Fruit fly (Drosophila melanogaster): ENCODE measurements around the gene Ddrgk1.

Gene Ddrgk1

dm6 chr3R:21210081-21210480 is 4.8 kb upstream of the Ddrgk1 start:
- TF ChIP-seq Hr78 (GFP tag; optimal IDR thresholded peaks at IDR 0.05) = no peak
- TF ChIP-seq dl (GFP tag; optimal IDR thresholded peaks at IDR 0.05; ENCODE audit: insufficient read depth in 1 of 2, partially characterized antibody in 2 of 2) = no peak
- no peak for TF ChIP-seq HLH106 (tag; optimal IDR thresholded peaks at IDR 0.05)
- TF ChIP-seq Dif (GFP tag; optimal IDR thresholded peaks at IDR 0.05; ENCODE audit: partially characterized antibody) = no peak
- TF ChIP-seq dmrt93B (GFP tag; optimal IDR thresholded peaks at IDR 0.05) = no peak
- TF ChIP-seq Hnf4 (GFP tag; optimal IDR thresholded peaks at IDR 0.05) = no peak
- no peak for TF ChIP-seq CG9705 (GFP tag; optimal IDR thresholded peaks at IDR 0.05)
- no peak for TF ChIP-seq Myc (optimal IDR thresholded peaks at IDR 0.05)
- TF ChIP-seq Mio (GFP tag; optimal IDR thresholded peaks at IDR 0.05) = no peak
- TF ChIP-seq brk (GFP tag; optimal IDR thresholded peaks at IDR 0.05) = no peak
- TF ChIP-seq Jra (GFP tag; optimal IDR thresholded peaks at IDR 0.05) = no peak
- no peak for TF ChIP-seq tai (GFP tag; optimal IDR thresholded peaks at IDR 0.05)
- no peak for TF ChIP-seq sv (GFP tag; optimal IDR thresholded peaks at IDR 0.05)
- TF ChIP-seq fru (GFP tag; optimal IDR thresholded peaks at IDR 0.05) = no peak
- no peak for TF ChIP-seq pan (optimal IDR thresholded peaks at IDR 0.05)
- no peak for TF ChIP-seq CrebA (GFP tag; optimal IDR thresholded peaks at IDR 0.05; ENCODE audit: borderline replicate concordance)
- no peak for TF ChIP-seq woc (GFP tag; optimal IDR thresholded peaks at IDR 0.05)
- TF ChIP-seq Vsx2 (GFP tag; optimal IDR thresholded peaks at IDR 0.05; ENCODE audit: partially characterized antibody) = no peak
- TF ChIP-seq OdsH (GFP tag; optimal IDR thresholded peaks at IDR 0.05) = no peak

- TF ChIP-seq Dfd (GFP tag; optimal IDR thresholded peaks at IDR 0.05) (no peak), CG32264 (GFP tag; optimal IDR thresholded peaks at IDR 0.05) (no peak)
These were observed 411 bp downstream of the Ddrgk1 start for dm6 chr3R:21215290-21215689.

- peak; percentile 70 for TF ChIP-seq Myc (optimal IDR thresholded peaks at IDR 0.05)
- peak; percentile 27 for TF ChIP-seq psq (GFP tag; optimal IDR thresholded peaks at IDR 0.05)
- TF ChIP-seq foxo (GFP tag; optimal IDR thresholded peaks at IDR 0.05) = peak in 1 of 2 experiments; percentile 29
- TF ChIP-seq ey (GFP tag; optimal IDR thresholded peaks at IDR 0.05) = peak; percentile 23
- TF ChIP-seq sv (GFP tag; optimal IDR thresholded peaks at IDR 0.05) = peak; percentile 15
- TF ChIP-seq woc (GFP tag; optimal IDR thresholded peaks at IDR 0.05) = no peak
- peak; percentile 14 for TF ChIP-seq HLH106 (tag; optimal IDR thresholded peaks at IDR 0.05)
- TF ChIP-seq Jra (GFP tag; optimal IDR thresholded peaks at IDR 0.05) = no peak
- peak; percentile 2 for TF ChIP-seq Sp1 (GFP tag; optimal IDR thresholded peaks at IDR 0.05)
- TF ChIP-seq Mio (GFP tag; optimal IDR thresholded peaks at IDR 0.05) = peak; percentile 14
- TF ChIP-seq dsf (GFP tag; optimal IDR thresholded peaks at IDR 0.05; ENCODE audit: borderline replicate concordance) = no peak
These were observed 3.9 kb downstream of the Ddrgk1 start, which contains the start of the genes Smyd5 and Oga for dm6 chr3R:21218733-21219165. Gene Smyd5, minus strand, starts transcription at chr3R:21218791. Gene Oga, plus strand, starts transcription at chr3R:21219077.

dm6 chr3R:21223453-21224057 is 8.7 kb downstream of the Ddrgk1 start, which contains the start of the genes CG3337 and Nelf-A:
Gene CG3337, minus strand, starts transcription at chr3R:21223584.
Gene Nelf-A, plus strand, starts transcription at chr3R:21223704.
- no peak for TF ChIP-seq GATAd (GFP tag; optimal IDR thresholded peaks at IDR 0.05)
- TF ChIP-seq CrebA (GFP tag; optimal IDR thresholded peaks at IDR 0.05; ENCODE audit: borderline replicate concordance) = no peak
- no peak for TF ChIP-seq Dfd (GFP tag; optimal IDR thresholded peaks at IDR 0.05)
- TF ChIP-seq Vsx2 (GFP tag; optimal IDR thresholded peaks at IDR 0.05; ENCODE audit: partially characterized antibody) = no peak
- peak; percentile 50 for TF ChIP-seq ey (GFP tag; optimal IDR thresholded peaks at IDR 0.05)
- TF ChIP-seq dmrt93B (GFP tag; optimal IDR thresholded peaks at IDR 0.05) = no peak
- no peak for TF ChIP-seq dl (GFP tag; optimal IDR thresholded peaks at IDR 0.05; ENCODE audit: insufficient read depth in 1 of 2, partially characterized antibody in 2 of 2)
- TF ChIP-seq N (GFP tag; optimal IDR thresholded peaks at IDR 0.05) = peak; percentile 48
- no peak for TF ChIP-seq OdsH (GFP tag; optimal IDR thresholded peaks at IDR 0.05)
- no peak for TF ChIP-seq Hr78 (GFP tag; optimal IDR thresholded peaks at IDR 0.05)
- no peak for TF ChIP-seq pan (optimal IDR thresholded peaks at IDR 0.05)
- peak; percentile 7 for TF ChIP-seq fru (GFP tag; optimal IDR thresholded peaks at IDR 0.05)
- no peak for TF ChIP-seq Rel (GFP tag; optimal IDR thresholded peaks at IDR 0.05)
- TF ChIP-seq Rel (tag; optimal IDR thresholded peaks at IDR 0.05) = peak; percentile 46
- TF ChIP-seq h (GFP tag; optimal IDR thresholded peaks at IDR 0.05) = peak; percentile 73
- peak; percentile 51 for TF ChIP-seq HLH106 (tag; optimal IDR thresholded peaks at IDR 0.05)
- TF ChIP-seq sage (GFP tag; optimal IDR thresholded peaks at IDR 0.05) = no peak
- peak; percentile 90 for TF ChIP-seq Hr83 (GFP tag; optimal IDR thresholded peaks at IDR 0.05; ENCODE audit: poor library complexity, severe bottlenecking)
- no peak for TF ChIP-seq Hnf4 (GFP tag; optimal IDR thresholded peaks at IDR 0.05)
- peak; percentile 47 for TF ChIP-seq br (GFP tag; optimal IDR thresholded peaks at IDR 0.05)
- peak in 1 of 2 experiments; percentile 63 for TF ChIP-seq foxo (GFP tag; optimal IDR thresholded peaks at IDR 0.05)
- peak; percentile 79 for TF ChIP-seq rgr (GFP tag; optimal IDR thresholded peaks at IDR 0.05)
- no peak for TF ChIP-seq brk (GFP tag; optimal IDR thresholded peaks at IDR 0.05)
- peak; percentile 21 for TF ChIP-seq Dif (GFP tag; optimal IDR thresholded peaks at IDR 0.05; ENCODE audit: partially characterized antibody)
- TF ChIP-seq usp (GFP tag; optimal IDR thresholded peaks at IDR 0.05) = no peak
- TF ChIP-seq CG9705 (GFP tag; optimal IDR thresholded peaks at IDR 0.05) = peak; percentile 65
- TF ChIP-seq Myc (optimal IDR thresholded peaks at IDR 0.05) = peak; percentile 79
- peak; percentile 71 for TF ChIP-seq sv (GFP tag; optimal IDR thresholded peaks at IDR 0.05)
- TF ChIP-seq Abd-B (GFP tag; optimal IDR thresholded peaks at IDR 0.05) = no peak
- TF ChIP-seq dsf (GFP tag; optimal IDR thresholded peaks at IDR 0.05; ENCODE audit: borderline replicate concordance) = no peak
- no peak for TF ChIP-seq jim (GFP tag; optimal IDR thresholded peaks at IDR 0.05)
- no peak for TF ChIP-seq Mio (GFP tag; optimal IDR thresholded peaks at IDR 0.05)
- no peak for TF ChIP-seq woc (GFP tag; optimal IDR thresholded peaks at IDR 0.05)
- TF ChIP-seq CG32264 (GFP tag; optimal IDR thresholded peaks at IDR 0.05) = no peak
- TF ChIP-seq lola (GFP tag; optimal IDR thresholded peaks at IDR 0.05) = no peak
- TF ChIP-seq psq (GFP tag; optimal IDR thresholded peaks at IDR 0.05) = peak; percentile 35
- TF ChIP-seq Jra (GFP tag; optimal IDR thresholded peaks at IDR 0.05) = no peak
- TF ChIP-seq Sp1 (GFP tag; optimal IDR thresholded peaks at IDR 0.05) = peak; percentile 36
